Worm (Caenorhabditis elegans) whole organism, L1 larva: ENCODE measurements around the gene C07B5.8.

ENCODE experiments used
- C34B4.2 ChIP-seq: sonication (generic microtip); optimal IDR thresholded peaks from 2 replicates; lab custom pipeline; 2017; ENCODE audit warnings: mild to moderate bottlenecking, missing genetic modification characterization, missing compliant biosample characterization
- F16B12.6 ChIP-seq: fragments of 150-350 bp; optimal IDR thresholded peaks from 2 replicates; lab custom pipeline; 2014; ENCODE audit warnings: missing biosample characterization, missing genetic modification characterization
- Y116A8C.19 ChIP-seq: sonication (generic microtip); optimal IDR thresholded peaks from 2 replicates; lab custom pipeline; 2016; ENCODE audit warnings: missing compliant biosample characterization, missing genetic modification characterization, borderline replicate concordance
- alr-1 ChIP-seq: fragments of 200-800 bp; sonication (Bioruptor generic); optimal IDR thresholded peaks from 2 replicates; lab custom pipeline; 2018; ENCODE audit warnings: borderline replicate concordance, mild to moderate bottlenecking, missing genetic modification characterization, missing compliant biosample characterization
- ama-1 ChIP-seq: fragments of 150-350 bp; optimal IDR thresholded peaks from 2 replicates; lab custom pipeline; 2014
- blmp-1 ChIP-seq: fragments of 150-350 bp; optimal IDR thresholded peaks from 2 replicates; lab custom pipeline; 2014; ENCODE audit warnings: missing biosample characterization, missing genetic modification characterization
- ceh-82 ChIP-seq, 3 experiments: fragments of 150-350 bp in 1 of 3; sonication (generic microtip) in 2 of 3; optimal IDR thresholded peaks; 2 replicates each; lab custom pipeline; 2014 to 2017; ENCODE audit warnings: missing biosample characterization in 3 of 3, missing genetic modification characterization in 3 of 3
- dpl-1 ChIP-seq, 3 experiments: fragments of 150-350 bp in 2 of 3; sonication (generic microtip) in 1 of 3; optimal IDR thresholded peaks; 2 replicates each; lab custom pipeline; 2014 to 2017; ENCODE audit warnings: missing biosample characterization in 3 of 3, missing genetic modification characterization in 3 of 3, missing genetic modification reagents in 3 of 3
- dsc-1 ChIP-seq: sonication (generic microtip); optimal IDR thresholded peaks from 2 replicates; lab custom pipeline; 2016; ENCODE audit warnings: mild to moderate bottlenecking, missing genetic modification characterization, missing compliant biosample characterization
- efl-1 ChIP-seq, 4 experiments: fragments of 150-350 bp; optimal IDR thresholded peaks in 3 of 4; peaks in 1 of 4; 1 replicate in 1 of 4; 2 replicates in 3 of 4; lab custom pipeline; 2014; ENCODE audit warnings: missing biosample characterization in 2 of 4, missing genetic modification characterization in 2 of 4, missing genetic modification reagents in 2 of 4
- elt-3 ChIP-seq, 6 experiments: fragments of 150-350 bp in 1 of 6; sonication (generic microtip); optimal IDR thresholded peaks; 2 replicates each; lab custom pipeline; 2017 to 2018; ENCODE audit warnings: missing biosample characterization in 6 of 6, missing genetic modification characterization in 6 of 6, inconsistent platforms in 1 of 6
- ets-5 ChIP-seq: fragments of 200-800 bp; sonication (Bioruptor generic); IDR thresholded peaks from 2 replicates; pipeline ENCODE4 v1.3.6; 2022; ENCODE audit warnings: missing genetic modification characterization, missing compliant biosample characterization
- fkh-4 ChIP-seq: sonication (generic microtip); optimal IDR thresholded peaks from 2 replicates; lab custom pipeline; 2016; ENCODE audit warnings: missing compliant biosample characterization, missing genetic modification characterization, borderline replicate concordance
- fkh-8 ChIP-seq: sonication (generic microtip); optimal IDR thresholded peaks from 2 replicates; lab custom pipeline; 2016; ENCODE audit warnings: mild to moderate bottlenecking, missing genetic modification characterization, missing compliant biosample characterization
- grh-1 ChIP-seq: fragments of 200-800 bp; sonication (Bioruptor generic); IDR thresholded peaks from 2 replicates; pipeline ENCODE4 v1.3.6; 2022; ENCODE audit warnings: missing genetic modification reagents, missing genetic modification characterization, missing compliant biosample characterization
- irx-1 ChIP-seq: sonication (generic microtip); optimal IDR thresholded peaks from 2 replicates; lab custom pipeline; 2016; ENCODE audit warnings: missing genetic modification characterization, missing compliant biosample characterization
- isw-1 ChIP-seq: fragments of 200-800 bp; sonication (Bioruptor generic); IDR thresholded peaks from 2 replicates; pipeline ENCODE4 v1.3.6; 2022; ENCODE audit warnings: missing genetic modification characterization, missing compliant biosample characterization
- lin-14 ChIP-seq: fragments of 200-800 bp; sonication (Bioruptor generic); optimal IDR thresholded peaks from 2 replicates; lab custom pipeline; 2018; ENCODE audit warnings: mild to moderate bottlenecking, missing genetic modification characterization, moderate library complexity, missing compliant biosample characterization
- lin-15B ChIP-seq: fragments of 150-350 bp; sonication (generic microtip); optimal IDR thresholded peaks from 3 replicates; lab custom pipeline; 2014; ENCODE audit warnings: missing biosample characterization, missing genetic modification characterization
- lin-39 ChIP-seq: fragments of 150-350 bp; optimal IDR thresholded peaks from 2 replicates; lab custom pipeline; 2014; ENCODE audit warnings: missing biosample characterization, missing genetic modification reagents, missing genetic modification characterization
- lsy-2 ChIP-seq, 2 experiments: fragments of 150-350 bp; optimal IDR thresholded peaks; 2 replicates each; lab custom pipeline; 2014; ENCODE audit warnings: missing biosample characterization in 2 of 2, missing genetic modification characterization in 2 of 2
- mep-1 ChIP-seq: fragments of 150-350 bp; optimal IDR thresholded peaks from 2 replicates; lab custom pipeline; 2014; ENCODE audit warnings: missing biosample characterization, missing genetic modification characterization
- nhr-11 ChIP-seq: fragments of 150-350 bp; optimal IDR thresholded peaks from 2 replicates; lab custom pipeline; 2014; ENCODE audit warnings: missing biosample characterization, missing genetic modification characterization
- nhr-19 ChIP-seq: fragments of 200-800 bp; sonication (Bioruptor generic); conservative IDR thresholded peaks from 2 replicates; pipeline ENCODE4 v1.3.6; 2022; ENCODE audit warnings: missing genetic modification characterization, missing compliant biosample characterization
- nhr-237 ChIP-seq: fragments of 150-350 bp; optimal IDR thresholded peaks from 2 replicates; lab custom pipeline; 2014; ENCODE audit warnings: missing biosample characterization, missing genetic modification characterization
- nhr-71 ChIP-seq: sonication (generic microtip); optimal IDR thresholded peaks from 2 replicates; lab custom pipeline; 2016; ENCODE audit warnings: mild to moderate bottlenecking, missing genetic modification characterization, moderate library complexity, missing compliant biosample characterization
- nhr-76 ChIP-seq: sonication (generic microtip); optimal IDR thresholded peaks from 2 replicates; lab custom pipeline; 2017; ENCODE audit warnings: missing biosample characterization, missing genetic modification characterization
- nhr-84 ChIP-seq: sonication (generic microtip); optimal IDR thresholded peaks from 2 replicates; lab custom pipeline; 2017; ENCODE audit warnings: missing biosample characterization, missing genetic modification characterization
- nhr-85 ChIP-seq: sonication (generic microtip); peaks from one replicate; lab custom pipeline; 2016; ENCODE audit warnings: missing genetic modification characterization, inconsistent platforms, missing compliant biosample characterization
- nhr-90 ChIP-seq: sonication (generic microtip); optimal IDR thresholded peaks from 2 replicates; lab custom pipeline; 2016; ENCODE audit warnings: mild to moderate bottlenecking, missing genetic modification characterization, missing compliant biosample characterization; ENCODE audit not compliant: poor library complexity
- pag-3 ChIP-seq: sonication (generic microtip); optimal IDR thresholded peaks from 2 replicates; lab custom pipeline; 2017; ENCODE audit warnings: missing genetic modification characterization, mild to moderate bottlenecking, missing compliant biosample characterization, antibody characterized with exemption, borderline replicate concordance; ENCODE audit not compliant: insufficient read depth
- rnt-1 ChIP-seq: sonication (generic microtip); optimal IDR thresholded peaks from 2 replicates; lab custom pipeline; 2016; ENCODE audit warnings: mild to moderate bottlenecking, missing genetic modification characterization, moderate library complexity, missing compliant biosample characterization
- skn-1 ChIP-seq: fragments of 150-350 bp; optimal IDR thresholded peaks from 2 replicates; lab custom pipeline; 2014; ENCODE audit warnings: missing biosample characterization, missing genetic modification characterization
- snu-23 ChIP-seq: sonication (generic microtip); optimal IDR thresholded peaks from 2 replicates; lab custom pipeline; 2016; ENCODE audit warnings: missing genetic modification characterization, missing compliant biosample characterization
- sox-4 ChIP-seq: sonication (generic microtip); optimal IDR thresholded peaks from 2 replicates; lab custom pipeline; 2016; ENCODE audit warnings: missing genetic modification characterization, missing compliant biosample characterization
- sptf-1 ChIP-seq: fragments of 150-350 bp; optimal IDR thresholded peaks from 2 replicates; lab custom pipeline; 2014; ENCODE audit warnings: missing biosample characterization, missing genetic modification characterization
- tbx-2 ChIP-seq: sonication (generic microtip); optimal IDR thresholded peaks from 2 replicates; lab custom pipeline; 2016; ENCODE audit warnings: missing genetic modification characterization, missing compliant biosample characterization
- unc-30 ChIP-seq: sonication (generic microtip); optimal IDR thresholded peaks from 2 replicates; lab custom pipeline; 2017; ENCODE audit warnings: missing biosample characterization, missing genetic modification characterization
- unc-86 ChIP-seq: sonication (generic microtip); optimal IDR thresholded peaks from 2 replicates; lab custom pipeline; 2016; ENCODE audit warnings: missing genetic modification characterization, missing compliant biosample characterization
- vab-15 ChIP-seq: sonication (generic microtip); optimal IDR thresholded peaks from 2 replicates; lab custom pipeline; 2017; ENCODE audit warnings: missing genotype, mild to moderate bottlenecking, missing genetic modification characterization, missing compliant biosample characterization
- xbp-1 ChIP-seq: sonication (generic microtip); optimal IDR thresholded peaks from 2 replicates; lab custom pipeline; 2016; ENCODE audit warnings: missing genetic modification characterization, missing compliant biosample characterization
- ztf-4 ChIP-seq: fragments of 150-350 bp; optimal IDR thresholded peaks from 2 replicates; lab custom pipeline; 2014; ENCODE audit warnings: missing biosample characterization, missing genetic modification characterization

The C07B5.8 gene

DNA sequence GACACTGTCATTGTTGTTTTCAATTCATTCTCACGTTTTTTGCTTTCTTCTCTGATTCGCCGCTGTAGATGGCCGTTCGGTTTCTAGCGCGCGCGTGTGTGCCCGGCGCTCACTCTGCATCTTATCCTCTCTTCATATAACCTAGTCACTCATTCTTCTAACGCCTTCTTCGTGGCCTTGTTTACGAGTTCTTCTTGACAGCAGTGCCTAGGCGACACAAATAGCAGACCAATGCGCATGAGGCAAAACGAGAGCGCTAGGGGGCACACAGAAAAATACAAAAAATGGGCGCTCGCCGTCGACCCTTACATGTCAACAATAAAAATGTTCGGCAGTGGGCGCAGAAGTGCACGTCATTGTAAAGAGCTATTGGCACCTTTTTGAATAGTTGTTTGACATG lies 14.5 kb upstream of the C07B5.8 start (continued):
- no peak for TF ChIP-seq sptf-1

DNA sequence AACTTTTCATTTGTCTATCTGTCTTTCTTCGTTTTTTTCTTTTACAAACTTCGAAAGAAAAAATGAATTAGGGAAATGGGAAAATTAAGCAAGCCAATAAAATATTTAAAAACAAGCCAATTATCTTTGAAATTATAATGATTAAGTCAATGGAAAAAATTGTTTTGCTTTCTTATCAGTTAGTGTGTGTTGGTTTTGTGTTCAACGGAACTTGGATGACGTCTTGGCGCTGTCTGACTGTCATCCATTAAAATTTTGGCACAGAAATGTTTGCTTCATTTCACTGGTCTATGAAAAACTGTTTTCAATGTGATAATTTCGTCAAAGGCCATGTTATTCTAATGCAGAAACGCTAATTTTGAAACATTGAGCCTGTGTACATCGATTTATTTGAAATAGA lies 14.0 kb upstream of the C07B5.8 start:
- TF ChIP-seq ztf-4 (tag; lab: Kevin White, UChicago) (no peak), mep-1 (tag; lab: Kevin White, UChicago) (peak; percentile 6)

DNA sequence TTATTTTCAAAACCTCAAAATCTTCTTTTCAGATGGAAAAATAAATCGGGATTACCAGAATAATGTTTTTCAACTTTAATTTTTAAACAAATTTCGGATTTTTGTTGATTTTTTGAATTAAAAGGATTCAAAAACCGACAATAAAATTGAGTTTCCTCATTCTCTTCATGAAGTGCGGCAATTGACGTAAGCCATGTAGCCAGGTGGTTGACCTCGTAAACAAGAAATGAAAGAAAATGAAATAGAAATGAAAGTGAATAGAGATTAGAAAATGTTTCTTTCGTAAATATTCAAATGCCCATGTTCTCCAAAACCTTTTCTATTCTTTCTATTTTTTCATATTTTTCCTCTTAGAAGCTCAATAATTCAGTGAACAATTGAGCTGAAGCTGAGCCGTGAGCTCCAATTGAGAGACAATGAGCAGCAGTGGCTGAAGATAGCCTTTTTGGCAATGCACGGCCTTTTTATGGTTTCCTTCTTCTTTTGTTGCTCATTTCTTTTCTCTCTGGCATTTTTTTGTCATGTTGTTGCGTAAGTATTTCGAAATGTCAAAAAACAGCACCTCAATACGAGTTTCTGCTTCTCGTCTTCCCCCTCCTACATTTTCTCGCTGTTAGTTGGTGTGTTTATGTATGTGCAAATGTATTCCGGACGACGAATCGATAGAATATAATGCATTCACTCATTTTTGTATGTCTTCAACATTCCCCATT lies 13.2 kb upstream of the C07B5.8 start:
- TF ChIP-seq ceh-82 (tag; optimal IDR thresholded peaks at IDR 0.05; lab: Kevin White, UChicago) (peak in 2 of 3 experiments; percentile 17 to 33), lin-14 (GFP tag; lab: Kevin White, UChicago) (peak; percentile 20), dsc-1 (tag; lab: Kevin White, UChicago) (no peak), C34B4.2 (tag; lab: Kevin White, UChicago) (no peak), nhr-84 (tag; lab: Kevin White, UChicago) (no peak), fkh-8 (tag; lab: Kevin White, UChicago) (peak; percentile 21), elt-3 (tag; optimal IDR thresholded peaks at IDR 0.05; lab: Kevin White, UChicago) (peak in 1 of 6 experiments; percentile 10), unc-86 (tag; lab: Kevin White, UChicago) (no peak), nhr-85 (tag; lab: Kevin White, UChicago) (peak; percentile 72), skn-1 (tag; lab: Kevin White, UChicago) (peak; percentile 60), efl-1 (optimal IDR thresholded peaks at IDR 0.05; lab: Kevin White, UChicago) (no peak), efl-1 (GFP tag; optimal IDR thresholded peaks at IDR 0.05 in 1 of 2; lab: Kevin White, UChicago) (peak in 1 of 2 experiments; percentile 45), ama-1 (lab: Kevin White, UChicago) (no peak), lsy-2 (tag; optimal IDR thresholded peaks at IDR 0.05; lab: Kevin White, UChicago) (peak in 1 of 2 experiments; percentile 14), rnt-1 (tag; lab: Kevin White, UChicago) (peak; percentile 26), blmp-1 (peak; percentile 90), ets-5 (GFP tag; lab: Robert Waterston, UW) (no peak)
- TF ChIP-seq, all 84 proteins: peak for 10

DNA sequence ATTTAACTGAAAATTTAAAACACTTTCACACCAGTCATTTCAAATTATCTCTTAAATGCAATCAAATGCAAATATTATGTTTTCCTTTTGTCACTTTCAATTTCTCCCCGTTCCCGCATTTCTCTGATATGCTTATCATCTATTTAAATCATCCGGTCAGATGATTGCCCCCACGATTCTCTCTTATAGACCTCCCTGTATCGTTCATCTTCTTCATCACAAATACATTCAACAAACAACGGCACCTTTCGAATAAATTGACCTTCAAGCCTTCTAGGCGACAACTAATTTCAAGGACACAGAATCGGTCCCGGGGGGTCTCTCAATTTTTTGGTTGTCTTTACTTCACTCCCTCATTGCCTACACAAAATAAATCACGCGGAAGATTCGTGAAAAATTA lies 12.3 kb upstream of the C07B5.8 start:
- TF ChIP-seq elt-3 (tag; optimal IDR thresholded peaks at IDR 0.05; lab: Kevin White, UChicago) (peak in 2 of 6 experiments; percentile 77 to 91), tbx-2 (tag; lab: Kevin White, UChicago) (peak; percentile 55), dpl-1 (GFP tag; optimal IDR thresholded peaks at IDR 0.05; lab: Kevin White, UChicago) (no peak), grh-1 (GFP tag; lab: Robert Waterston, UW) (peak; percentile 28; the same call in 1 of the 2 replicates), efl-1 (optimal IDR thresholded peaks at IDR 0.05; lab: Kevin White, UChicago) (no peak), efl-1 (GFP tag; optimal IDR thresholded peaks at IDR 0.05 in 1 of 2; lab: Kevin White, UChicago) (peak in 1 of 2 experiments; percentile 22), nhr-76 (tag; lab: Kevin White, UChicago) (no peak), skn-1 (tag; lab: Kevin White, UChicago) (peak; percentile 2), sptf-1 (no peak), snu-23 (GFP tag; lab: Kevin White, UChicago) (peak; percentile 78), unc-30 (tag; lab: Kevin White, UChicago) (no peak), nhr-19 (GFP tag; lab: Robert Waterston, UW) (peak; percentile 47), fkh-4 (no peak), ama-1 (lab: Kevin White, UChicago) (no peak), xbp-1 (tag; lab: Kevin White, UChicago) (peak; percentile 0), sox-4 (tag; lab: Kevin White, UChicago) (no peak), blmp-1 (peak; percentile 98), F16B12.6 (tag; lab: Kevin White, UChicago) (no peak), lin-15B (tag; lab: Kevin White, UChicago) (no peak), isw-1 (GFP tag; lab: Robert Waterston, UW) (no peak), lin-39 (tag; lab: Kevin White, UChicago) (no peak), lsy-2 (tag; optimal IDR thresholded peaks at IDR 0.05; lab: Kevin White, UChicago) (peak; percentile 10 to 18), pag-3 (tag; lab: Kevin White, UChicago) (peak; percentile 33), ets-5 (GFP tag; lab: Robert Waterston, UW) (no peak), rnt-1 (tag; lab: Kevin White, UChicago) (peak; percentile 31), nhr-85 (tag; lab: Kevin White, UChicago) (peak; percentile 98), Y116A8C.19 (tag; lab: Kevin White, UChicago) (no peak), irx-1 (tag; lab: Kevin White, UChicago) (peak; percentile 43), lin-14 (GFP tag; lab: Kevin White, UChicago) (peak; percentile 90), vab-15 (peak; percentile 45), alr-1 (no peak), nhr-71 (tag; lab: Kevin White, UChicago) (peak; percentile 78), nhr-84 (tag; lab: Kevin White, UChicago) (no peak), nhr-90 (tag; lab: Kevin White, UChicago) (peak; percentile 73), nhr-11 (tag; lab: Kevin White, UChicago) (no peak), nhr-237 (tag; lab: Kevin White, UChicago) (no peak)
